Fruit fly (Drosophila melanogaster) whole organism, pupa: ENCODE results near the gene Cyp312a1.

Experiments used
- CG10348 ChIP-seq: fragments of 200-800 bp; sonication (Bioruptor generic); IDR thresholded peaks from 2 replicates; pipeline ENCODE4 v1.3.6; 2022; ENCODE audit warnings: missing biosample characterization, missing genetic modification characterization
- CG12605 ChIP-seq: fragments of 200-800 bp; sonication (Bioruptor generic); IDR thresholded peaks from 2 replicates; pipeline ENCODE4 v1.3.6; 2022; ENCODE audit warnings: missing biosample characterization, missing genetic modification characterization
- CG13204 ChIP-seq: fragments of 200-800 bp; sonication (Bioruptor generic); optimal IDR thresholded peaks from 2 replicates; lab custom pipeline; 2018; ENCODE audit warnings: missing biosample characterization, mild to moderate bottlenecking, missing genetic modification characterization, moderate library complexity
- CG14655 ChIP-seq: fragments of 200-800 bp; sonication (Bioruptor generic); optimal IDR thresholded peaks from 3 replicates; lab custom pipeline; 2017; ENCODE audit warnings: mild to moderate bottlenecking, missing biosample characterization, missing genetic modification reagents, missing genetic modification characterization
- CG15710 ChIP-seq: fragments of 200-800 bp; sonication (Bioruptor generic); optimal IDR thresholded peaks from 2 replicates; lab custom pipeline; 2018; ENCODE audit warnings: missing biosample characterization, mild to moderate bottlenecking, missing genetic modification characterization, moderate library complexity
- CG17806 ChIP-seq: fragments of 200-800 bp; sonication (Bioruptor generic); optimal IDR thresholded peaks from 2 replicates; lab custom pipeline; 2018; ENCODE audit warnings: missing biosample characterization, mild to moderate bottlenecking, missing genetic modification characterization, moderate library complexity
- CG32121 ChIP-seq: fragments of 200-800 bp; sonication (Bioruptor generic); IDR thresholded peaks from 2 replicates; pipeline ENCODE4 v1.3.6; 2022; ENCODE audit warnings: missing biosample characterization, missing genetic modification characterization
- CG34367 ChIP-seq: fragments of 200-800 bp; sonication (Bioruptor generic); optimal IDR thresholded peaks from 2 replicates; lab custom pipeline; 2018; ENCODE audit warnings: missing biosample characterization, mild to moderate bottlenecking, missing genetic modification characterization
- CG4496 ChIP-seq: fragments of 200-800 bp; sonication (Bioruptor generic); IDR thresholded peaks from 3 replicates; pipeline ENCODE4 v1.3.6; 2022; ENCODE audit warnings: missing biosample characterization, missing genetic modification characterization
- CG8159 ChIP-seq: fragments of 200-800 bp; sonication (Bioruptor generic); optimal IDR thresholded peaks from 3 replicates; lab custom pipeline; 2018; ENCODE audit warnings: missing biosample characterization, mild to moderate bottlenecking, missing genetic modification characterization, moderate library complexity
- CG8301 ChIP-seq: fragments of 200-800 bp; sonication (Bioruptor generic); optimal IDR thresholded peaks from 2 replicates; lab custom pipeline; 2018; ENCODE audit warnings: missing biosample characterization, mild to moderate bottlenecking, missing genetic modification characterization
- CG9948 ChIP-seq: fragments of 200-800 bp; sonication (Bioruptor generic); optimal IDR thresholded peaks from 2 replicates; lab custom pipeline; 2018; ENCODE audit warnings: missing biosample characterization, mild to moderate bottlenecking, missing genetic modification characterization, moderate library complexity
- D1 ChIP-seq: fragments of 200-800 bp; sonication (Bioruptor generic); optimal IDR thresholded peaks from 2 replicates; lab custom pipeline; 2018; ENCODE audit warnings: missing biosample characterization, mild to moderate bottlenecking, missing genetic modification characterization, moderate library complexity
- EcR ChIP-seq: fragments of 200-800 bp; sonication (Bioruptor generic); optimal IDR thresholded peaks from 3 replicates; lab custom pipeline; 2019; ENCODE audit warnings: missing biosample characterization, missing genetic modification characterization, mild to moderate bottlenecking, moderate library complexity, missing genetic modification reagents
- Ets98B ChIP-seq: fragments of 200-800 bp; sonication (Bioruptor generic); IDR thresholded peaks from 2 replicates; pipeline ENCODE4 v1.3.6; 2022; ENCODE audit warnings: missing biosample characterization, missing genetic modification characterization
- Pif1A ChIP-seq: fragments of 200-800 bp; sonication (Bioruptor generic); optimal IDR thresholded peaks from 3 replicates; lab custom pipeline; 2016; ENCODE audit warnings: missing biosample characterization, missing genetic modification characterization
- Pif1B ChIP-seq: fragments of 200-800 bp; sonication (Bioruptor generic); optimal IDR thresholded peaks from 3 replicates; lab custom pipeline; 2016; ENCODE audit warnings: missing biosample characterization, missing genetic modification characterization
- Snoo ChIP-seq: fragments of 200-800 bp; sonication (Bioruptor generic); optimal IDR thresholded peaks from 3 replicates; lab custom pipeline; 2017; ENCODE audit warnings: missing biosample characterization, mild to moderate bottlenecking, missing genetic modification characterization, inconsistent platforms
- fd96Ca ChIP-seq: fragments of 200-800 bp; sonication (Bioruptor generic); IDR thresholded peaks from 3 replicates; pipeline ENCODE4 v1.3.6; 2022; ENCODE audit warnings: missing biosample characterization, missing genetic modification characterization
- gl ChIP-seq: fragments of 200-800 bp; sonication (Bioruptor generic); optimal IDR thresholded peaks from 2 replicates; lab custom pipeline; 2018; ENCODE audit warnings: missing biosample characterization, mild to moderate bottlenecking, missing genetic modification characterization
- rn ChIP-seq: fragments of 200-800 bp; sonication (Bioruptor generic); IDR thresholded peaks from 2 replicates; pipeline ENCODE4 v1.3.6; 2022; ENCODE audit warnings: missing biosample characterization, missing genetic modification characterization

Gene Cyp312a1

dm6 chr3L:18166977-18167528 is 34.6 kb upstream of the Cyp312a1 start:
- TF ChIP-seq EcR (GFP tag; lab: Kevin White, UChicago) (no peak), CG4496 (no peak), D1 (tag; lab: Kevin White, UChicago) (peak; percentile 76), CG14655 (GFP tag; lab: Kevin White, UChicago) (no peak), CG34367 (tag; lab: Kevin White, UChicago) (no peak)

DNA sequence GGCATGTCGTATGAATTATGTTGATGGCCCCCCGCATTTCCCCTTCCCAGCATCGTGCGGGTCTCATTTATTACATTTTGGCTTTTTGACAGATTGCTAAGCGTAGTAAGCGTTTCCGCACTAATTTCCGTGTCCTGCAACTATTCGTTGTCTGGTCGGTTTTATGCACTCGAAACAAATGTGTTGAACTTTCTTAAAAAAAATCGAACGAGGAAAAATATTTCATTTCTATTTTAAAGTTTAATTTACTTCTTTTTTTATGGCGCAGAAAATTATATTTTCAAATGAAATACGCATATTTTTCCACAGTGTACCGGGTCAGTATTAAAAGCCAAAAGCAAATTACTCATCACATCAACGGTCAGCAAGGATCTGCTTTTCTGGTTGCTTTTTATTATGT is 32.3 kb upstream of the Cyp312a1 start:
- TF ChIP-seq CG17806 (tag; lab: Kevin White, UChicago) (no peak), Pif1B (GFP tag; lab: Kevin White, UChicago) (no peak), fd96Ca (GFP tag; lab: Robert Waterston, UW) (no peak), CG10348 (no peak), D1 (tag; lab: Kevin White, UChicago) (no peak), Pif1A (no peak), CG32121 (GFP tag; lab: Robert Waterston, UW) (no peak), CG12605 (no peak), CG8159 (tag; lab: Kevin White, UChicago) (no peak), CG4496 (no peak), CG34367 (tag; lab: Kevin White, UChicago) (no peak), CG14655 (GFP tag; lab: Kevin White, UChicago) (no peak), CG13204 (GFP tag; lab: Kevin White, UChicago) (no peak), CG9948 (tag; lab: Kevin White, UChicago) (no peak)

DNA sequence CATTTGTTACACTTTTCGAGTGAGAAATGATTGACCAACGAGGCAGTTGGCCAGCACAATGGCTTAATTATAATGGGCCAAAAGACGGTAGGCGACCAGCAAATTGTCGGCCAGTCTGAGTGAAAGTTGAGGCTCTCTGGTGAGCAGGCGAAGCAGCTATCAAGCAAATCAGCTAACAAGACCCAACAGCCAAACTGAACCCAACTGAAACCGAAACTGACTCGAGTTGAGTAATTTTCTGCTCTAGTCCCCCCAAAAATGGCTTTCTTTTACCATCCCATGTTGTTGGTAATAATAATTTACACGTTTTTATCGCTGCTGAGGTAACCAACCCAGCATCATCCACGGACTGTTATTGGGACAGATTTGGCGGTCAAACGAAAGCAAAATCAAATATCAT is 30.6 kb upstream of the Cyp312a1 start:
- TF ChIP-seq Pif1A (no peak), Snoo (tag; lab: Kevin White, UChicago) (no peak), Pif1B (GFP tag; lab: Kevin White, UChicago) (no peak), CG8159 (tag; lab: Kevin White, UChicago) (no peak)
- TF ChIP-seq, all 21 proteins: peak for 0

DNA sequence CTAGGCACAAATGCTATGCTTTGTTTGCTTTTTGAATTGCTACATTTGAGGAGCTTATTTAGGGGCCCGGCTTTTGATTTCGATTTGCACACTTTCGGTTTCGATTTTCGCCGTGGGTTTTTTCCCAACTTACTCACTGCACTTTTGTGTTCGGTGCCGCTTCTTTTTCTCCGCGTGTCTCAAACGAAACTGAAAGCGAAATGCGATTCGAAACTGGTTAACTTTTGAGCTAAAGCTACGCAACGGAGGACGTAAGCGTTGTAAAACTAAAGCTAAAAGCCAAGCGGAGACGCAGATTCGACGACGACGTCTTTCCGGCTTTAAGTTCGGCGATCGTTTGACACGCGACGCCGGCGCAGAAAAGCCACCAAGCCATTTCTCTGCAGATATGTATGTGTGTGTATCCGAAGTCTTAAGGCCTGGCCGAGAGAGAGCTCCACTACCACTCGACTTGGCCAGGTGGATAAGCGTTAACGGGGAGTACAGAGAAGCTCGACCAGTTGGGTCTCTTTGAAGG is 29.7 kb upstream of the Cyp312a1 start, which contains the start of gene CG13699:
Gene CG13699, minus strand, starts transcription at position 349 of the 517 bp plus-strand sequence.
- no peak for TF ChIP-seq fd96Ca (GFP tag; lab: Robert Waterston, UW)
- no peak for TF ChIP-seq CG17806 (tag; lab: Kevin White, UChicago)
- TF ChIP-seq CG12605 = 0 out of 2 replicates have a peak, but pooled peaks have one; percentile 17
- TF ChIP-seq Snoo (tag; lab: Kevin White, UChicago) = no peak
- TF ChIP-seq CG8159 (tag; lab: Kevin White, UChicago) = no peak
- no peak for TF ChIP-seq CG15710 (tag; lab: Kevin White, UChicago)
- no peak for TF ChIP-seq Ets98B (GFP tag; lab: Robert Waterston, UW)
- TF ChIP-seq EcR (GFP tag; lab: Kevin White, UChicago) = peak; percentile 17
- no peak for TF ChIP-seq CG34367 (tag; lab: Kevin White, UChicago)
- no peak for TF ChIP-seq Pif1A
- TF ChIP-seq CG8301 (tag; lab: Kevin White, UChicago) = no peak
- no peak for TF ChIP-seq gl (tag; lab: Kevin White, UChicago)
- TF ChIP-seq CG32121 (GFP tag; lab: Robert Waterston, UW) = no peak
- TF ChIP-seq CG4496 = 0 out of 3 replicates have a peak, but pooled peaks have one; percentile 20
- no peak for TF ChIP-seq CG13204 (GFP tag; lab: Kevin White, UChicago)
- no peak for TF ChIP-seq CG14655 (GFP tag; lab: Kevin White, UChicago)
- no peak for TF ChIP-seq Pif1B (GFP tag; lab: Kevin White, UChicago)
- no peak for TF ChIP-seq D1 (tag; lab: Kevin White, UChicago)
- no peak for TF ChIP-seq CG10348
- no peak for TF ChIP-seq CG9948 (tag; lab: Kevin White, UChicago)
- no peak for TF ChIP-seq rn (GFP tag; lab: Robert Waterston, UW)

- TF ChIP-seq CG15710 (tag; lab: Kevin White, UChicago) (no peak), CG4496 (no peak), CG10348 (no peak), CG34367 (tag; lab: Kevin White, UChicago) (no peak), D1 (tag; lab: Kevin White, UChicago) (no peak), Pif1B (GFP tag; lab: Kevin White, UChicago) (no peak), CG9948 (tag; lab: Kevin White, UChicago) (no peak), Ets98B (GFP tag; lab: Robert Waterston, UW) (no peak), CG14655 (GFP tag; lab: Kevin White, UChicago) (no peak), gl (tag; lab: Kevin White, UChicago) (no peak), Snoo (tag; lab: Kevin White, UChicago) (no peak), CG8301 (tag; lab: Kevin White, UChicago) (no peak), EcR (GFP tag; lab: Kevin White, UChicago) (no peak), rn (GFP tag; lab: Robert Waterston, UW) (no peak)
- TF ChIP-seq, all 21 proteins: peak for 0
These were observed 28.7 kb upstream of the Cyp312a1 start for dm6 chr3L:18161175-18161574.

- no peak for TF ChIP-seq CG13204 (GFP tag; lab: Kevin White, UChicago)
- TF ChIP-seq fd96Ca (GFP tag; lab: Robert Waterston, UW) = 0 out of 3 replicates have a peak, but pooled peaks have one; percentile 35
- 0 out of 2 replicates have a peak, but pooled peaks have one; percentile 28 for TF ChIP-seq Ets98B (GFP tag; lab: Robert Waterston, UW)
- TF ChIP-seq CG4496 = peak; percentile 73
These were observed 21.7 kb upstream of the Cyp312a1 start for dm6 chr3L:18154140-18154539.
